Worm (Caenorhabditis elegans) whole organism, L2 larva: Measurements from ENCODE around the gene rod-1.

Experiments
- ama-1 ChIP-seq: fragments of 150-350 bp; optimal IDR thresholded peaks from 2 replicates; lab custom pipeline; 2018; ENCODE audit warnings: inconsistent platforms
- ceh-82 ChIP-seq: fragments of 150-350 bp; optimal IDR thresholded peaks from 2 replicates; lab custom pipeline; 2014; ENCODE audit warnings: missing biosample characterization, missing genetic modification characterization
- dmd-4 ChIP-seq: sonication (generic microtip); optimal IDR thresholded peaks from 2 replicates; lab custom pipeline; 2017; ENCODE audit warnings: missing biosample characterization, missing genetic modification characterization
- egl-27 ChIP-seq: sonication (generic microtip); optimal IDR thresholded peaks from 3 replicates; lab custom pipeline; 2017; ENCODE audit warnings: missing biosample characterization, missing genetic modification reagents, missing genetic modification characterization
- lin-13 ChIP-seq: fragments of 150-350 bp; optimal IDR thresholded peaks from 2 replicates; lab custom pipeline; 2014; ENCODE audit warnings: missing biosample characterization, missing genetic modification reagents, missing genetic modification characterization
- mab-5 ChIP-seq: fragments of 150-350 bp; optimal IDR thresholded peaks from 2 replicates; lab custom pipeline; 2014; ENCODE audit warnings: missing biosample characterization, missing genetic modification characterization
- nhr-12 ChIP-seq: fragments of 150-350 bp; optimal IDR thresholded peaks from 2 replicates; lab custom pipeline; 2014; ENCODE audit warnings: missing biosample characterization, missing genetic modification characterization
- nhr-6 ChIP-seq: fragments of 150-350 bp; optimal IDR thresholded peaks from 2 replicates; lab custom pipeline; 2014; ENCODE audit warnings: missing biosample characterization, missing genetic modification characterization
- nhr-77 ChIP-seq: fragments of 150-350 bp; optimal IDR thresholded peaks from 2 replicates; lab custom pipeline; 2014; ENCODE audit warnings: missing biosample characterization, missing genetic modification characterization
- unc-62 ChIP-seq: fragments of 150-350 bp; optimal IDR thresholded peaks from 2 replicates; lab custom pipeline; 2014; ENCODE audit warnings: missing biosample characterization, missing genetic modification reagents, missing genetic modification characterization
- zag-1 ChIP-seq: fragments of 150-350 bp; optimal IDR thresholded peaks from 2 replicates; lab custom pipeline; 2014; ENCODE audit warnings: missing biosample characterization, missing genetic modification characterization
- ztf-11 ChIP-seq: sonication (generic microtip); optimal IDR thresholded peaks from 2 replicates; lab custom pipeline; 2017; ENCODE audit warnings: missing biosample characterization, missing genetic modification characterization

DNA sequence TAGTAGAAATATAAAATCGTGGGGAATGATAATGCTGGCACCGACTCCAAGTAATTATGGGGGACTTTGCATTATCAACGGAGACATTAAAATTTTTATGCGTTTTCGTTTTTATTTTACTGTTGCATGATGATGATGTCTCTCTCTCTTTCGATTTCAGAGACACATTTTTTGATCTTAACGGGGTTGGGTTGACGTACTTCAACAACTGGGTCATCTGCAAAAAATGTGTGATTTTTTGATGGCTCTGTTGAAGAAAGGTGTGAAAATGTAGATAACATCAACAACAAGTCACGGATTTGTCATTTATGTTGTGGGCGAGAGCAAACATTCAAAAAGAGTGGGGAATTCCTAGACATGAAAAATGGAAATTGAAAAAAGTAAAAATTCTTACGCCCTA is 23.1 kb downstream of the rod-1 start, which contains the start of gene F55G1.15:
- no peak for TF ChIP-seq lin-13 (GFP tag; lab: Kevin White, UChicago)
- no peak for TF ChIP-seq ceh-82 (tag; lab: Kevin White, UChicago)
- TF ChIP-seq ztf-11, result no peak
- no peak for TF ChIP-seq unc-62
- TF ChIP-seq nhr-12 (tag; lab: Kevin White, UChicago), result no peak
- TF ChIP-seq dmd-4, result no peak
- no peak for TF ChIP-seq nhr-6
- TF ChIP-seq nhr-77, result no peak
- no peak for TF ChIP-seq egl-27 (tag; lab: Kevin White, UChicago)
- no peak for TF ChIP-seq zag-1 (tag; lab: Kevin White, UChicago)
- TF ChIP-seq ama-1 (lab: Kevin White, UChicago), result no peak
- TF ChIP-seq mab-5 (tag; lab: Kevin White, UChicago), result no peak
